Fruit fly (Drosophila melanogaster) whole organism, embryonic: Measurements from ENCODE around the gene CG13609.

Source experiments
- Adf1 ChIP-seq: fragments of 200-800 bp; sonication (Bioruptor generic); IDR thresholded peaks from 2 replicates; pipeline ENCODE4 v1.3.6; 2022; ENCODE audit warnings: missing biosample characterization, missing genetic modification characterization
- Atf3 ChIP-seq: fragments of 200-800 bp; sonication (Bioruptor generic); optimal IDR thresholded peaks from 3 replicates; lab custom pipeline; 2016; ENCODE audit warnings: missing biosample characterization, missing genetic modification characterization
- Atf6 ChIP-seq: fragments of 200-800 bp; sonication (Bioruptor generic); IDR thresholded peaks from 2 replicates; pipeline ENCODE4 v1.3.6; 2022; ENCODE audit warnings: missing biosample characterization, missing genetic modification characterization
- B-H1 ChIP-seq: fragments of 200-800 bp; sonication (Bioruptor generic); IDR thresholded peaks from 3 replicates; pipeline ENCODE4 v1.3.6; 2022; ENCODE audit warnings: missing biosample characterization, missing genetic modification characterization
- CG11085 ChIP-seq: fragments of 200-800 bp; sonication (Bioruptor generic); IDR thresholded peaks from 2 replicates; pipeline ENCODE4 v1.3.6; 2022; ENCODE audit warnings: missing biosample characterization, missing genetic modification characterization
- CG11723 ChIP-seq: fragments of 200-800 bp; sonication (Bioruptor generic); optimal IDR thresholded peaks from 2 replicates; lab custom pipeline; 2017; ENCODE audit warnings: missing biosample characterization, mild to moderate bottlenecking, missing genetic modification characterization
- CG13296 ChIP-seq: fragments of 200-800 bp; sonication (Bioruptor generic); optimal IDR thresholded peaks from 3 replicates; lab custom pipeline; 2018; ENCODE audit warnings: missing biosample characterization, mild to moderate bottlenecking, missing genetic modification characterization
- CG13775 ChIP-seq: fragments of 200-800 bp; sonication (Bioruptor generic); optimal IDR thresholded peaks from 3 replicates; lab custom pipeline; 2017; ENCODE audit warnings: missing biosample characterization, mild to moderate bottlenecking, missing genetic modification characterization
- CG15601 ChIP-seq: fragments of 200-800 bp; sonication (Bioruptor generic); optimal IDR thresholded peaks from 3 replicates; lab custom pipeline; 2019; ENCODE audit warnings: missing biosample characterization, mild to moderate bottlenecking, missing genetic modification characterization, moderate library complexity
- CG17612 ChIP-seq: fragments of 200-800 bp; sonication (Bioruptor generic); IDR thresholded peaks from 2 replicates; pipeline ENCODE4 v1.3.6; 2022; ENCODE audit warnings: missing biosample characterization, missing genetic modification characterization
- CG3995 ChIP-seq: fragments of 200-800 bp; sonication (Bioruptor generic); optimal IDR thresholded peaks from 3 replicates; lab custom pipeline; 2016; ENCODE audit warnings: missing biosample characterization, missing genetic modification characterization
- CG43689 ChIP-seq: fragments of 200-800 bp; sonication (Bioruptor generic); IDR thresholded peaks from 2 replicates; pipeline ENCODE4 v1.3.6; 2022; ENCODE audit warnings: missing biosample characterization, missing genetic modification characterization
- CG6791 ChIP-seq: fragments of 200-800 bp; sonication (Bioruptor generic); IDR thresholded peaks from 3 replicates; pipeline ENCODE4 v1.3.6; 2022; ENCODE audit warnings: missing biosample characterization, missing genetic modification characterization; ENCODE audit not compliant: partially characterized antibody
- CG8388 ChIP-seq: fragments of 200-800 bp; sonication (Bioruptor generic); optimal IDR thresholded peaks from 2 replicates; lab custom pipeline; 2019; ENCODE audit warnings: missing biosample characterization, mild to moderate bottlenecking, missing genetic modification characterization, moderate library complexity
- CG9437 ChIP-seq: fragments of 200-800 bp; sonication (Bioruptor generic); optimal IDR thresholded peaks from 2 replicates; lab custom pipeline; 2018; ENCODE audit warnings: missing biosample characterization, mild to moderate bottlenecking, missing genetic modification characterization
- CG9727 ChIP-seq: fragments of 200-800 bp; sonication (Bioruptor generic); optimal IDR thresholded peaks from 3 replicates; lab custom pipeline; 2017; ENCODE audit warnings: missing biosample characterization, mild to moderate bottlenecking, missing genetic modification characterization
- CoRest ChIP-seq: fragments of 200-800 bp; sonication (Bioruptor generic); optimal IDR thresholded peaks from 3 replicates; lab custom pipeline; 2018; ENCODE audit warnings: missing biosample characterization, mild to moderate bottlenecking, missing genetic modification characterization, moderate library complexity
- Dek ChIP-seq: fragments of 200-800 bp; sonication (Bioruptor generic); optimal IDR thresholded peaks from 3 replicates; lab custom pipeline; 2019; ENCODE audit warnings: missing biosample characterization, mild to moderate bottlenecking, missing genetic modification characterization, moderate library complexity
- Dll ChIP-seq: fragments of 200-800 bp; sonication (Bioruptor generic); IDR thresholded peaks from 4 replicates; pipeline ENCODE4 v1.3.6; 2022; ENCODE audit warnings: missing biosample characterization, missing genetic modification characterization; ENCODE audit not compliant: partially characterized antibody
- Fer1 ChIP-seq: fragments of 200-800 bp; sonication (Bioruptor generic); optimal IDR thresholded peaks from 2 replicates; lab custom pipeline; 2017; ENCODE audit warnings: missing biosample characterization, mild to moderate bottlenecking, missing genetic modification characterization
- Hr39 ChIP-seq: fragments of >200 bp; optimal IDR thresholded peaks from 2 replicates; lab custom pipeline; 2017
- Hr78 ChIP-seq, 2 experiments: fragments of 200-800 bp in 1 of 2; fragments of >200 bp in 1 of 2; sonication (Bioruptor generic) in 1 of 2; optimal IDR thresholded peaks; 2 replicates each; lab custom pipeline; 2017 to 2019; ENCODE audit warnings: missing biosample characterization in 2 of 2, missing genetic modification characterization in 2 of 2, mild to moderate bottlenecking in 1 of 2, moderate library complexity in 1 of 2
- MESR4 ChIP-seq: fragments of 200-800 bp; sonication (Bioruptor generic); optimal IDR thresholded peaks from 2 replicates; lab custom pipeline; 2018; ENCODE audit warnings: missing biosample characterization, mild to moderate bottlenecking, missing genetic modification characterization, moderate library complexity
- MTF-1 ChIP-seq: fragments of 200-800 bp; sonication (Bioruptor generic); optimal IDR thresholded peaks from 2 replicates; lab custom pipeline; 2018; ENCODE audit warnings: missing biosample characterization, mild to moderate bottlenecking, missing genetic modification characterization, borderline replicate concordance
- Mrtf ChIP-seq: fragments of 200-800 bp; sonication (Bioruptor generic); IDR thresholded peaks from 3 replicates; pipeline ENCODE4 v1.3.6; 2022; ENCODE audit warnings: missing biosample characterization, missing genetic modification characterization
- Myb ChIP-seq: fragments of 200-800 bp; sonication (Bioruptor generic); optimal IDR thresholded peaks from 2 replicates; lab custom pipeline; 2016; ENCODE audit warnings: missing biosample characterization, missing genetic modification characterization
- Sox102F ChIP-seq: fragments of 200-800 bp; sonication (Bioruptor generic); optimal IDR thresholded peaks from 2 replicates; lab custom pipeline; 2018; ENCODE audit warnings: missing biosample characterization, mild to moderate bottlenecking, missing genetic modification characterization, moderate library complexity
- al ChIP-seq: fragments of 200-800 bp; sonication (Bioruptor generic); IDR thresholded peaks from 2 replicates; pipeline ENCODE4 v1.3.6; 2022; ENCODE audit warnings: missing biosample characterization, missing genetic modification characterization
- crp ChIP-seq, 2 experiments: fragments of 200-800 bp; sonication (Bioruptor generic); optimal IDR thresholded peaks; 2 replicates in 1 of 2; 3 replicates in 1 of 2; lab custom pipeline; 2017; ENCODE audit warnings: missing biosample characterization in 2 of 2, missing genetic modification characterization in 2 of 2, mild to moderate bottlenecking in 1 of 2, moderate library complexity in 1 of 2
- gsb ChIP-seq: fragments of 200-800 bp; sonication (Bioruptor generic); IDR thresholded peaks from 2 replicates; pipeline ENCODE4 v1.3.6; 2022; ENCODE audit warnings: missing biosample characterization, missing genetic modification characterization
- gsb-n ChIP-seq: fragments of 200-800 bp; sonication (Bioruptor generic); optimal IDR thresholded peaks from 3 replicates; lab custom pipeline; 2018; ENCODE audit warnings: missing biosample characterization, mild to moderate bottlenecking, missing genetic modification characterization
- jigr1 ChIP-seq: fragments of 200-800 bp; sonication (Bioruptor generic); IDR thresholded peaks from 3 replicates; pipeline ENCODE4 v1.3.6; 2022; ENCODE audit warnings: missing biosample characterization, missing genetic modification characterization
- kay ChIP-seq: fragments of 200-800 bp; sonication (Bioruptor generic); optimal IDR thresholded peaks from 2 replicates; lab custom pipeline; 2016; ENCODE audit warnings: missing biosample characterization, missing genetic modification characterization
- kni ChIP-seq: fragments of 200-800 bp; sonication (Bioruptor generic); optimal IDR thresholded peaks from 3 replicates; lab custom pipeline; 2017; ENCODE audit warnings: mild to moderate bottlenecking, missing biosample characterization, missing genetic modification reagents, missing genetic modification characterization
- lmd ChIP-seq: fragments of 200-800 bp; sonication (Bioruptor generic); IDR thresholded peaks from 2 replicates; pipeline ENCODE4 v1.3.6; 2022; ENCODE audit warnings: missing biosample characterization, missing genetic modification characterization
- nom ChIP-seq: fragments of 200-800 bp; sonication (Bioruptor generic); optimal IDR thresholded peaks from 2 replicates; lab custom pipeline; 2017; ENCODE audit warnings: missing biosample characterization, missing genetic modification characterization, mild to moderate bottlenecking, moderate library complexity, missing genetic modification reagents
- odd ChIP-seq: fragments of 200-800 bp; sonication (Bioruptor generic); optimal IDR thresholded peaks from 2 replicates; lab custom pipeline; 2017; ENCODE audit warnings: missing biosample characterization, mild to moderate bottlenecking, missing genetic modification characterization
- peb ChIP-seq: fragments of 200-800 bp; sonication (Bioruptor generic); IDR thresholded peaks from 2 replicates; pipeline ENCODE4 v1.3.6; 2022; ENCODE audit warnings: missing biosample characterization, missing genetic modification characterization
- pnt ChIP-seq: fragments of 200-800 bp; sonication (Bioruptor generic); optimal IDR thresholded peaks from 3 replicates; lab custom pipeline; 2016; ENCODE audit warnings: missing biosample characterization, missing genetic modification characterization
- pum ChIP-seq: fragments of 200-800 bp; sonication (Bioruptor generic); optimal IDR thresholded peaks from 2 replicates; lab custom pipeline; 2016; ENCODE audit warnings: missing biosample characterization, missing genetic modification characterization
- run ChIP-seq: fragments of 200-800 bp; sonication (Bioruptor generic); optimal IDR thresholded peaks from 3 replicates; lab custom pipeline; 2018; ENCODE audit warnings: missing biosample characterization, mild to moderate bottlenecking, missing genetic modification characterization
- sc ChIP-seq, 3 experiments: fragments of >200 bp in 2 of 3; fragments of 200-800 bp in 1 of 3; sonication (Bioruptor generic) in 1 of 3; optimal IDR thresholded peaks; 2 replicates in 2 of 3; 3 replicates in 1 of 3; lab custom pipeline; 2017; ENCODE audit warnings: mild to moderate bottlenecking in 1 of 3, missing biosample characterization in 1 of 3, missing genetic modification characterization in 1 of 3, missing genetic modification reagents in 1 of 3
- sd ChIP-seq: fragments of 200-800 bp; sonication (Bioruptor generic); optimal IDR thresholded peaks from 3 replicates; lab custom pipeline; 2018; ENCODE audit warnings: missing biosample characterization, mild to moderate bottlenecking, missing genetic modification characterization, moderate library complexity
- seq ChIP-seq: fragments of 200-800 bp; sonication (Bioruptor generic); IDR thresholded peaks from 2 replicates; pipeline ENCODE4 v1.3.6; 2022; ENCODE audit warnings: missing biosample characterization, missing genetic modification characterization
- sna ChIP-seq: fragments of 200-800 bp; sonication (Bioruptor generic); IDR thresholded peaks from 2 replicates; pipeline ENCODE4 v1.3.6; 2022; ENCODE audit warnings: missing biosample characterization, missing genetic modification characterization; ENCODE audit not compliant: partially characterized antibody
- ssp ChIP-seq: fragments of 200-800 bp; sonication (Bioruptor generic); IDR thresholded peaks from 2 replicates; pipeline ENCODE4 v1.3.6; 2022; ENCODE audit warnings: missing biosample characterization, missing genetic modification characterization
- wek ChIP-seq: fragments of 200-800 bp; sonication (Bioruptor generic); optimal IDR thresholded peaks from 3 replicates; lab custom pipeline; 2018; ENCODE audit warnings: missing biosample characterization, mild to moderate bottlenecking, missing genetic modification characterization, moderate library complexity
- wor ChIP-seq: fragments of 200-800 bp; sonication (Bioruptor generic); IDR thresholded peaks from 2 replicates; pipeline ENCODE4 v1.3.6; 2022; ENCODE audit warnings: missing biosample characterization, missing genetic modification characterization
- zen2 ChIP-seq: fragments of 200-800 bp; sonication (Bioruptor generic); IDR thresholded peaks from 3 replicates; pipeline ENCODE4 v1.3.6; 2022; ENCODE audit warnings: missing biosample characterization, missing genetic modification characterization; ENCODE audit not compliant: partially characterized antibody
- zf30C ChIP-seq: fragments of 200-800 bp; sonication (Bioruptor generic); optimal IDR thresholded peaks from 3 replicates; lab custom pipeline; 2018; ENCODE audit warnings: missing biosample characterization, mild to moderate bottlenecking, missing genetic modification characterization

The CG13609 gene

DNA sequence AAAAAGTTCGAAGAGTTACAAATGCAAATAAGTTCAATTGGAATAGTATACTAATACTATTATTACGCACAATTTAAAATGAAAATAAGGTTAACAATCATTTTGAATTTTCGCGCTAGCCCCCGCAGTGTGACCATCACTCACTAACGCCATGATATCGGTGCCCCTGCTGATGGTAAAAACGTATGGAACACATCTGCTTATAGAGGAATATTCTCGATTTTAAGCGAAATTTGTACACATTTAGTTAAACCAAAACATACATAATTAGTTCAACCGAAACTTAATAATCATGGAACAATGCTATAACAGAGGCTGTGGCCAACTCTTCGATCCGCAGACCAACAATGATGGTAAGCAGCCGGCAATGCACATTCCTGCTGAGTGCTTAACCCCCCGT, 40.6 kb upstream of the CG13609 start, which contains the start of gene mora (continued):
- no peak for TF ChIP-seq Atf3
- TF ChIP-seq zf30C (GFP tag; lab: Kevin White, UChicago): no peak
- no peak for TF ChIP-seq kni (GFP tag; lab: Kevin White, UChicago)
- TF ChIP-seq gsb (GFP tag; lab: Robert Waterston, UW): no peak
- TF ChIP-seq CG8388: no peak
- TF ChIP-seq CG43689: no peak
- TF ChIP-seq Dll: 0 out of 4 replicates have a peak, but pooled peaks have one; percentile 29
- no peak for TF ChIP-seq MTF-1 (GFP tag; lab: Kevin White, UChicago)
- TF ChIP-seq crp (GFP tag; optimal IDR thresholded peaks at IDR 0.05; lab: Kevin White, UChicago): peak in 1 of 2 experiments; percentile 69
- peak; percentile 11 for TF ChIP-seq wek
- TF ChIP-seq Adf1 (GFP tag; lab: Robert Waterston, UW): no peak
- no peak for TF ChIP-seq gsb-n (tag; lab: Kevin White, UChicago)
- TF ChIP-seq al (GFP tag; lab: Robert Waterston, UW): no peak
- no peak for TF ChIP-seq pum

DNA sequence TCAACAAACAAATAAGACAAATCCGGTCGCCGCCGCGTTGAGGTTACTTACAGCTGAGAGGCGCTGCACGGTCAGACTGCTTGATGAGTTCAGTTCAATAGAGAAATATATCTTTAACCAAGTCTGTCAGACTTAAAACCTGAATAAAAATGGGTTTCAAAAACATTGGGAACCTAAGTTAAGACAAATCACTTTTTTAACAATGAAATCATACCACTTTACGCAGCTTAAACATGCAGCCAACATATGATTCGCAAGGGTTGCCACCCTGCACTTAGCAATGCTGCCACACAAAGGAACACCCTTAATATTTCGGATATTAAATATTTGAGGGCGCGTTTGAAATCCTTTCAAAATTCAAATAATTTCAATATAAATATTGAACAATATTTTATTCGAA, 38.2 kb upstream of the CG13609 start, which contains the start of gene CG5515:
TSS of gene CG5515 (minus strand) at position 278 of the 400 bp plus-strand sequence.
- TF ChIP-seq CG13296 (peak; percentile 25), nom (GFP tag; lab: Kevin White, UChicago) (no peak), CG17612 (GFP tag; lab: Robert Waterston, UW) (peak; percentile 27; the same call in 1 of the 2 replicates), wor (GFP tag; lab: Robert Waterston, UW) (peak; percentile 90), jigr1 (GFP tag; lab: Robert Waterston, UW) (peak; percentile 34; the same call in 1 of the 3 replicates), kay (peak; percentile 3), peb (peak; percentile 49), lmd (GFP tag; lab: Robert Waterston, UW) (peak; percentile 87), Sox102F (GFP tag; lab: Kevin White, UChicago) (peak; percentile 88), odd (no peak), Dek (tag; lab: Kevin White, UChicago) (peak; percentile 29), ssp (GFP tag; lab: Robert Waterston, UW) (peak; percentile 80), CG9727 (peak; percentile 71), CG11723 (GFP tag; lab: Kevin White, UChicago) (peak; percentile 51), Fer1 (GFP tag; lab: Kevin White, UChicago) (peak; percentile 54), run (no peak), CG11085 (GFP tag; lab: Robert Waterston, UW) (peak; percentile 69), CoRest (tag; lab: Kevin White, UChicago) (peak; percentile 84), sd (peak; percentile 50), pnt (GFP tag; lab: Kevin White, UChicago) (peak; percentile 68), Hr78 (GFP tag; optimal IDR thresholded peaks at IDR 0.05; lab: Kevin White, UChicago) (no peak), MESR4 (GFP tag; lab: Kevin White, UChicago) (peak; percentile 59), Atf6 (GFP tag; lab: Robert Waterston, UW) (peak; percentile 86), B-H1 (GFP tag; lab: Robert Waterston, UW) (peak; percentile 61), CG13775 (GFP tag; lab: Kevin White, UChicago) (peak; percentile 90), CG6791 (GFP tag; lab: Robert Waterston, UW) (peak; percentile 71; the same call in 2 of the 3 replicates), sna (GFP tag; lab: Robert Waterston, UW) (peak; percentile 91), seq (no peak), Myb (GFP tag; lab: Kevin White, UChicago) (peak; percentile 62), Hr39 (lab: Kevin White, UChicago) (no peak), sc (optimal IDR thresholded peaks at IDR 0.05; lab: Kevin White, UChicago) (no peak), sc (GFP tag; optimal IDR thresholded peaks at IDR 0.05; lab: Kevin White, UChicago) (peak; percentile 20), CG9437 (GFP tag; lab: Kevin White, UChicago) (peak; percentile 35), CG15601 (tag; lab: Kevin White, UChicago) (peak; percentile 76), Mrtf (GFP tag; lab: Robert Waterston, UW) (peak; percentile 73), zen2 (GFP tag; lab: Robert Waterston, UW) (no peak; the same call in 2 of the 3 replicates), CG3995 (GFP tag; lab: Kevin White, UChicago) (peak; percentile 44)
